Worm (Caenorhabditis elegans) whole organism, L2 larva: Measurements from ENCODE around the gene ing-3.

Experiments used
- C34F6.9 ChIP-seq: fragments of 150-350 bp; optimal IDR thresholded peaks from 2 replicates; lab custom pipeline; 2014; ENCODE audit warnings: missing biosample characterization, missing genetic modification characterization
- F13H6.1 ChIP-seq: sonication (generic microtip); optimal IDR thresholded peaks from 2 replicates; lab custom pipeline; 2016; ENCODE audit warnings: missing genetic modification characterization, missing compliant biosample characterization
- R02D3.7 ChIP-seq: fragments of 150-350 bp; optimal IDR thresholded peaks from 2 replicates; lab custom pipeline; 2014; ENCODE audit warnings: missing biosample characterization, missing genetic modification characterization
- ZK546.5 ChIP-seq: sonication (generic microtip); optimal IDR thresholded peaks from 2 replicates; lab custom pipeline; 2017; ENCODE audit warnings: missing biosample characterization, missing genetic modification characterization
- alr-1 ChIP-seq: fragments of 150-350 bp; optimal IDR thresholded peaks from 2 replicates; lab custom pipeline; 2014; ENCODE audit warnings: missing biosample characterization, missing genetic modification characterization
- aly-2 ChIP-seq: fragments of 150-350 bp; optimal IDR thresholded peaks from 2 replicates; lab custom pipeline; 2014; ENCODE audit warnings: missing biosample characterization, missing genetic modification characterization
- ama-1 ChIP-seq: fragments of 150-350 bp; optimal IDR thresholded peaks from 2 replicates; lab custom pipeline; 2018; ENCODE audit warnings: inconsistent platforms
- blmp-1 ChIP-seq: sonication (generic microtip); optimal IDR thresholded peaks from 2 replicates; lab custom pipeline; 2017; ENCODE audit warnings: missing genetic modification characterization, mild to moderate bottlenecking, missing compliant biosample characterization, antibody characterized with exemption, moderate library complexity; ENCODE audit not compliant: insufficient read depth
- ceh-16 ChIP-seq: fragments of 150-350 bp; optimal IDR thresholded peaks from 2 replicates; lab custom pipeline; 2014; ENCODE audit warnings: missing biosample characterization, missing genetic modification characterization
- crh-2 ChIP-seq: sonication (generic microtip); optimal IDR thresholded peaks from 2 replicates; lab custom pipeline; 2017; ENCODE audit warnings: missing biosample characterization, missing genetic modification characterization
- dmd-4 ChIP-seq: sonication (generic microtip); optimal IDR thresholded peaks from 2 replicates; lab custom pipeline; 2017; ENCODE audit warnings: missing biosample characterization, missing genetic modification characterization
- elt-3 ChIP-seq: sonication (generic microtip); optimal IDR thresholded peaks from 2 replicates; lab custom pipeline; 2017; ENCODE audit warnings: missing biosample characterization, missing genetic modification characterization
- fos-1 ChIP-seq: fragments of 150-350 bp; optimal IDR thresholded peaks from 2 replicates; lab custom pipeline; 2014; ENCODE audit warnings: missing biosample characterization, missing genetic modification characterization
- gmeb-1 ChIP-seq: fragments of 150-350 bp; optimal IDR thresholded peaks from 2 replicates; lab custom pipeline; 2014; ENCODE audit warnings: missing biosample characterization, missing genetic modification characterization
- lin-13 ChIP-seq: fragments of 150-350 bp; optimal IDR thresholded peaks from 2 replicates; lab custom pipeline; 2014; ENCODE audit warnings: missing biosample characterization, missing genetic modification reagents, missing genetic modification characterization
- lin-39 ChIP-seq: fragments of 150-350 bp; optimal IDR thresholded peaks from 2 replicates; lab custom pipeline; 2014; ENCODE audit warnings: missing biosample characterization, missing genetic modification reagents, missing genetic modification characterization
- lsy-2 ChIP-seq, 2 experiments: fragments of 150-350 bp in 1 of 2; sonication (generic microtip) in 1 of 2; optimal IDR thresholded peaks; 2 replicates each; lab custom pipeline; 2014 to 2017; ENCODE audit warnings: missing biosample characterization in 2 of 2, missing genetic modification characterization in 2 of 2
- nhr-11 ChIP-seq: fragments of 150-350 bp; optimal IDR thresholded peaks from 2 replicates; lab custom pipeline; 2014; ENCODE audit warnings: missing biosample characterization, missing genetic modification characterization
- nhr-12 ChIP-seq: fragments of 150-350 bp; optimal IDR thresholded peaks from 2 replicates; lab custom pipeline; 2014; ENCODE audit warnings: missing biosample characterization, missing genetic modification characterization
- nhr-129 ChIP-seq: fragments of 150-350 bp; optimal IDR thresholded peaks from 2 replicates; lab custom pipeline; 2014; ENCODE audit warnings: missing biosample characterization, missing genetic modification characterization
- nhr-23 ChIP-seq: fragments of 150-350 bp; optimal IDR thresholded peaks from 2 replicates; lab custom pipeline; 2014; ENCODE audit warnings: missing biosample characterization, missing genetic modification reagents, missing genetic modification characterization
- nhr-237 ChIP-seq: fragments of 150-350 bp; optimal IDR thresholded peaks from 2 replicates; lab custom pipeline; 2014; ENCODE audit warnings: missing biosample characterization, missing genetic modification characterization
- nhr-25 ChIP-seq: fragments of 150-350 bp; sonication (generic microtip); optimal IDR thresholded peaks from 3 replicates; lab custom pipeline; 2014; ENCODE audit warnings: missing biosample characterization, missing genetic modification characterization
- nhr-6 ChIP-seq: fragments of 150-350 bp; optimal IDR thresholded peaks from 2 replicates; lab custom pipeline; 2014; ENCODE audit warnings: missing biosample characterization, missing genetic modification characterization
- nhr-77 ChIP-seq: fragments of 150-350 bp; optimal IDR thresholded peaks from 2 replicates; lab custom pipeline; 2014; ENCODE audit warnings: missing biosample characterization, missing genetic modification characterization
- peb-1 ChIP-seq: fragments of 150-350 bp; optimal IDR thresholded peaks from 2 replicates; lab custom pipeline; 2014; ENCODE audit warnings: missing biosample characterization, missing genetic modification characterization
- sem-4 ChIP-seq: fragments of 150-350 bp; optimal IDR thresholded peaks from 2 replicates; lab custom pipeline; 2014; ENCODE audit warnings: missing biosample characterization, missing genetic modification reagents, missing genetic modification characterization
- skn-1 ChIP-seq: sonication (generic microtip); optimal IDR thresholded peaks from 2 replicates; lab custom pipeline; 2017; ENCODE audit warnings: missing biosample characterization, missing genetic modification characterization
- sma-3 ChIP-seq: sonication (generic microtip); optimal IDR thresholded peaks from 2 replicates; lab custom pipeline; 2016; ENCODE audit warnings: missing genetic modification reagents, missing genetic modification characterization, missing compliant biosample characterization
- sma-9 ChIP-seq, 2 experiments: fragments of 150-350 bp in 1 of 2; sonication (generic microtip) in 1 of 2; optimal IDR thresholded peaks; 2 replicates each; lab custom pipeline; 2014 to 2016; ENCODE audit warnings: missing genetic modification characterization in 2 of 2, mild to moderate bottlenecking in 1 of 2, missing biosample characterization in 1 of 2, missing compliant biosample characterization in 1 of 2, missing genetic modification reagents in 1 of 2, moderate library complexity in 1 of 2
- snpc-4 ChIP-seq: fragments of 150-350 bp; optimal IDR thresholded peaks from 2 replicates; lab custom pipeline; 2014; ENCODE audit warnings: missing biosample characterization, missing genetic modification characterization
- unc-55 ChIP-seq: fragments of 150-350 bp; sonication (generic microtip); optimal IDR thresholded peaks from 3 replicates; lab custom pipeline; 2014; ENCODE audit warnings: missing biosample characterization, missing genetic modification reagents, missing genetic modification characterization
- zag-1 ChIP-seq: fragments of 150-350 bp; optimal IDR thresholded peaks from 2 replicates; lab custom pipeline; 2014; ENCODE audit warnings: missing biosample characterization, missing genetic modification characterization
- ztf-4 ChIP-seq: fragments of 150-350 bp; optimal IDR thresholded peaks from 2 replicates; lab custom pipeline; 2014; ENCODE audit warnings: missing biosample characterization, missing genetic modification characterization

The ing-3 gene

DNA sequence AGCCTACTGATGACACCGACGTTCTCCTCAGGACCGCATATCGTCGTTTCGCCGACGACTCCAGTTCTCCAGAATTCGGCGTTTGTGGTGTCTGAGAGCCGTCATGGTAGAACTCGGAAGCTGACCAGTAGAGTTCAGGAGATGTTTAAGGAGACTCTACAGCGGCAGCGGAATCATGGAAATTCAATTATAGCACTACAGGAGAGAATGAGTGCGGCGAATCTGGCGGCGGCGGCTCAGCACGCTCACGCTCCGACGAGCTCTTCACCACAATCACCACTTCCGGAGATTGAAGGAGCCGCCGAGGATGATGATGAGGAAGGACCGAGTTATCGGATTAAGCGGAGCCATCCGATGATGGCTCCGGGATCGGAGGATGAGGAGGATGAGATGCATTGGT, 3.8 kb downstream of the ing-3 start:
- no peak for TF ChIP-seq zag-1 (tag; lab: Kevin White, UChicago)
- no peak for TF ChIP-seq sma-3 (GFP tag; lab: Kevin White, UChicago)
- no peak for TF ChIP-seq sma-9 (GFP tag; optimal IDR thresholded peaks at IDR 0.05; lab: Kevin White, UChicago)
- TF ChIP-seq sma-9 (tag; optimal IDR thresholded peaks at IDR 0.05; lab: Kevin White, UChicago), result no peak
- TF ChIP-seq aly-2, result no peak
- no peak for TF ChIP-seq alr-1
- no peak for TF ChIP-seq nhr-11 (tag; lab: Kevin White, UChicago)
- no peak for TF ChIP-seq crh-2 (tag; lab: Kevin White, UChicago)
- no peak for TF ChIP-seq C34F6.9 (tag; lab: Kevin White, UChicago)
- no peak for TF ChIP-seq nhr-23 (tag; lab: Kevin White, UChicago)
- no peak for TF ChIP-seq nhr-77 (tag; lab: Kevin White, UChicago)
- TF ChIP-seq R02D3.7 (tag; lab: Kevin White, UChicago), result no peak
- no peak for TF ChIP-seq ceh-16 (tag; lab: Kevin White, UChicago)
- TF ChIP-seq elt-3 (tag; lab: Kevin White, UChicago), result no peak
- no peak for TF ChIP-seq nhr-129 (tag; lab: Kevin White, UChicago)

ce11 chrII:13882405-13882804, 6.6 kb downstream of the ing-3 start, which contains the start of gene hda-10:
Gene hda-10, plus strand, starts transcription at chrII:13882705.
- TF ChIP-seq sma-9 (GFP tag; optimal IDR thresholded peaks at IDR 0.05; lab: Kevin White, UChicago) (no peak), sma-9 (tag; optimal IDR thresholded peaks at IDR 0.05; lab: Kevin White, UChicago) (no peak)

DNA sequence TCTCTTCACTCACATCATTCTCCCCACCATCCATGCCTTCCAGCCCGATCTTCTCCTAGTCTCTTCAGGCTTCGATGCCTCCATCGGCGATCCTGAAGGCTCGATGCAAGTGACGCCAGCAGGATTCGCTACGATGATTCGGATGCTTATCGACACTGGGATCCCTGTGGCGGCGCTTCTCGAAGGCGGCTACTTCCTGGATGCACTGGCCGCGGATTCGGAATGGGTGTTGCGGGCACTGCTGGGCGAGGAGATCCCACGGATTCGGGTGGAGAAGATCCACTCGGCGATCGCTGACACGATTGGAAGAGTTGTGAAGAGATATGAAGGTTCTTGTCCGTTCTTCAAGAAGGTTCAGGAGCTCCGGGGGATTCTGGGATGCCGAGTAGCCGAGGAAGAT, 10.6 kb downstream of the ing-3 start:
- TF ChIP-seq crh-2 (tag; lab: Kevin White, UChicago) (no peak), nhr-6 (tag; lab: Kevin White, UChicago) (no peak), nhr-237 (tag; lab: Kevin White, UChicago) (no peak)

DNA sequence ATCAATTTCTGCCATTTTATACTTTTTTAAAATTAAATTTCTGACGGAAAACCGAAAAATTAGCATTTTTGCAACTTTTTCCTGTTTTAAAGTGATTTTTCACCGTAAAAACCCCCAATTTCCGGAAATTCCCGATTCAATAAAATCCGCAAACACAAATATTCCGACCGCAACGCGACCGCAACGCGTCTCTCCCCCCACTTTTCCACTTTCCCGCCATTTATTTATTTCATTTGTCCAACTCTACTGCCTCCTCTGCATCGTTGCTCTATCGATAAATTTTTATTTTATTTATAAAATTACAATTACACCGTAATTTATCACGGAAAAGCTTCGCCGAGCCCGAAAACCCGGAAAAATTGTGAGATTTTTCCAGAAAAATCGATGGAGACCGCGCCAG, 12.4 kb downstream of the ing-3 start, which contains the start of gene mcd-1:
Gene mcd-1 (plus strand): TSS at position 267 of the 400 bp plus-strand sequence.
- TF ChIP-seq lsy-2 (tag; optimal IDR thresholded peaks at IDR 0.05; lab: Kevin White, UChicago) (peak in 1 of 2 experiments; percentile 81), dmd-4 (tag; lab: Kevin White, UChicago) (no peak), F13H6.1 (tag; lab: Kevin White, UChicago) (peak; percentile 19), unc-55 (peak; percentile 90), nhr-129 (tag; lab: Kevin White, UChicago) (no peak), nhr-25 (tag; lab: Kevin White, UChicago) (peak; percentile 45), nhr-6 (tag; lab: Kevin White, UChicago) (no peak), snpc-4 (peak; percentile 34), C34F6.9 (tag; lab: Kevin White, UChicago) (peak; percentile 69), sma-3 (GFP tag; lab: Kevin White, UChicago) (peak; percentile 1), crh-2 (tag; lab: Kevin White, UChicago) (peak; percentile 55), ZK546.5 (tag; lab: Kevin White, UChicago) (no peak), ama-1 (lab: Kevin White, UChicago) (no peak), gmeb-1 (tag; lab: Kevin White, UChicago) (peak; percentile 76), lin-13 (GFP tag; lab: Kevin White, UChicago) (peak; percentile 83), ztf-4 (tag; lab: Kevin White, UChicago) (no peak), fos-1 (peak; percentile 9)
- TF ChIP-seq, all 48 proteins: peak for 11

- TF ChIP-seq nhr-6 (tag; lab: Kevin White, UChicago) (no peak), blmp-1 (no peak), ceh-16 (tag; lab: Kevin White, UChicago) (no peak), lin-39 (tag; lab: Kevin White, UChicago) (no peak), ZK546.5 (tag; lab: Kevin White, UChicago) (no peak), sma-3 (GFP tag; lab: Kevin White, UChicago) (no peak), ama-1 (lab: Kevin White, UChicago) (no peak), nhr-237 (tag; lab: Kevin White, UChicago) (no peak), elt-3 (tag; lab: Kevin White, UChicago) (no peak), nhr-12 (tag; lab: Kevin White, UChicago) (no peak), skn-1 (tag; lab: Kevin White, UChicago) (no peak), sem-4 (tag; lab: Kevin White, UChicago) (no peak), snpc-4 (no peak), peb-1 (tag; lab: Kevin White, UChicago) (no peak), crh-2 (tag; lab: Kevin White, UChicago) (no peak), nhr-77 (tag; lab: Kevin White, UChicago) (no peak), fos-1 (no peak), nhr-23 (tag; lab: Kevin White, UChicago) (no peak), alr-1 (no peak)
These were observed 20.5 kb downstream of the ing-3 start for ce11 chrII:13896279-13896774.
